Fruit fly (Drosophila melanogaster) whole organism, embryonic: Measurements from ENCODE around the gene CG46460.
A peak's percentile ranks its signal among the peaks of the same experiment; 100 is the strongest.

Experiments used
- Adf1 ChIP-seq: fragments of 200-800 bp; sonication (Bioruptor generic); IDR thresholded peaks from 2 replicates; pipeline ENCODE4 v1.3.6; 2022; ENCODE audit warnings: missing biosample characterization, missing genetic modification characterization
- Asciz ChIP-seq: fragments of 200-800 bp; sonication (Bioruptor generic); optimal IDR thresholded peaks from 2 replicates; lab custom pipeline; 2017; ENCODE audit warnings: missing biosample characterization, mild to moderate bottlenecking, missing genetic modification characterization, missing genetic modification reagents
- B-H2 ChIP-seq: fragments of 200-800 bp; sonication (Bioruptor generic); optimal IDR thresholded peaks from 2 replicates; lab custom pipeline; 2018; ENCODE audit warnings: missing biosample characterization, mild to moderate bottlenecking, missing genetic modification characterization
- CG12155 ChIP-seq: fragments of 200-800 bp; sonication (Bioruptor generic); optimal IDR thresholded peaks from 3 replicates; lab custom pipeline; 2016; ENCODE audit warnings: missing biosample characterization, missing genetic modification characterization
- CG12769 ChIP-seq: fragments of 200-800 bp; sonication (Bioruptor generic); optimal IDR thresholded peaks from 2 replicates; lab custom pipeline; 2019; ENCODE audit warnings: missing biosample characterization, mild to moderate bottlenecking, missing genetic modification characterization, moderate library complexity
- CG14050 ChIP-seq: fragments of 200-800 bp; sonication (Bioruptor generic); IDR thresholded peaks from 3 replicates; pipeline ENCODE4 v1.3.6; 2022; ENCODE audit warnings: missing biosample characterization, missing genetic modification characterization
- CG17186 ChIP-seq: fragments of 200-800 bp; sonication (Bioruptor generic); optimal IDR thresholded peaks from 3 replicates; lab custom pipeline; 2017; ENCODE audit warnings: missing biosample characterization, missing genetic modification reagents, missing genetic modification characterization
- CG1832 ChIP-seq: fragments of 200-800 bp; sonication (Bioruptor generic); optimal IDR thresholded peaks from 2 replicates; lab custom pipeline; 2017; ENCODE audit warnings: missing biosample characterization, mild to moderate bottlenecking, missing genetic modification characterization, inconsistent platforms
- CG3281 ChIP-seq: fragments of 200-800 bp; sonication (Bioruptor generic); optimal IDR thresholded peaks from 3 replicates; lab custom pipeline; 2017; ENCODE audit warnings: missing biosample characterization, mild to moderate bottlenecking, missing genetic modification characterization
- CG4404 ChIP-seq: fragments of 200-800 bp; sonication (Bioruptor generic); IDR thresholded peaks from 2 replicates; pipeline ENCODE4 v1.3.6; 2022; ENCODE audit warnings: missing biosample characterization, missing genetic modification characterization
- CG4617 ChIP-seq: fragments of 200-800 bp; sonication (Bioruptor generic); optimal IDR thresholded peaks from 3 replicates; lab custom pipeline; 2016; ENCODE audit warnings: missing biosample characterization, missing genetic modification characterization, borderline replicate concordance
- CG6272 ChIP-seq: fragments of 200-800 bp; sonication (Bioruptor generic); IDR thresholded peaks from 2 replicates; pipeline ENCODE4 v1.3.6; 2022; ENCODE audit warnings: missing biosample characterization, missing genetic modification characterization
- CG6813 ChIP-seq: fragments of 200-800 bp; sonication (Bioruptor generic); optimal IDR thresholded peaks from 2 replicates; lab custom pipeline; 2017; ENCODE audit warnings: missing biosample characterization, missing genetic modification characterization, mild to moderate bottlenecking, moderate library complexity, missing genetic modification reagents
- CG7963 ChIP-seq: fragments of 200-800 bp; sonication (Bioruptor generic); IDR thresholded peaks from 3 replicates; pipeline ENCODE4 v1.3.6; 2022; ENCODE audit warnings: missing biosample characterization, missing genetic modification characterization; ENCODE audit not compliant: partially characterized antibody
- CG8765 ChIP-seq: fragments of 200-800 bp; sonication (Bioruptor generic); IDR thresholded peaks from 2 replicates; pipeline ENCODE4 v1.3.6; 2022; ENCODE audit warnings: missing biosample characterization, missing genetic modification characterization
- CG9876 ChIP-seq: fragments of 200-800 bp; sonication (Bioruptor generic); optimal IDR thresholded peaks from 2 replicates; lab custom pipeline; 2016; ENCODE audit warnings: missing biosample characterization, missing genetic modification characterization
- Deaf1 ChIP-seq: fragments of 200-800 bp; optimal IDR thresholded peaks from 3 replicates; lab custom pipeline; 2019; ENCODE audit warnings: missing biosample characterization, mild to moderate bottlenecking, missing genetic modification characterization, moderate library complexity
- Fer3 ChIP-seq: fragments of 200-800 bp; sonication (Bioruptor generic); optimal IDR thresholded peaks from 2 replicates; lab custom pipeline; 2018; ENCODE audit warnings: missing biosample characterization, mild to moderate bottlenecking, missing genetic modification characterization, moderate library complexity
- Hr78 ChIP-seq, 2 experiments: fragments of 200-800 bp in 1 of 2; fragments of >200 bp in 1 of 2; sonication (Bioruptor generic) in 1 of 2; optimal IDR thresholded peaks; 2 replicates each; lab custom pipeline; 2017 to 2019; ENCODE audit warnings: missing biosample characterization in 2 of 2, missing genetic modification characterization in 2 of 2, mild to moderate bottlenecking in 1 of 2, moderate library complexity in 1 of 2
- Kr ChIP-seq: fragments of 200-800 bp; sonication (Bioruptor generic); optimal IDR thresholded peaks from 2 replicates; lab custom pipeline; 2017; ENCODE audit warnings: missing biosample characterization, mild to moderate bottlenecking, missing genetic modification characterization
- Mes4 ChIP-seq: fragments of 200-800 bp; sonication (Bioruptor generic); optimal IDR thresholded peaks from 2 replicates; lab custom pipeline; 2016; ENCODE audit warnings: missing biosample characterization, missing genetic modification characterization
- Opbp ChIP-seq: fragments of 200-800 bp; sonication (Bioruptor generic); IDR thresholded peaks from 3 replicates; pipeline ENCODE4 v1.3.6; 2022; ENCODE audit warnings: missing biosample characterization, missing genetic modification characterization; ENCODE audit not compliant: partially characterized antibody
- Six4 ChIP-seq: fragments of 200-800 bp; sonication (Bioruptor generic); optimal IDR thresholded peaks from 2 replicates; lab custom pipeline; 2016; ENCODE audit warnings: missing biosample characterization, missing genetic modification characterization
- Vsx1 ChIP-seq: fragments of 200-800 bp; sonication (Bioruptor generic); optimal IDR thresholded peaks from 2 replicates; lab custom pipeline; 2017; ENCODE audit warnings: missing biosample characterization, mild to moderate bottlenecking, missing genetic modification characterization, missing genetic modification reagents
- YL-1 ChIP-seq: fragments of 200-800 bp; sonication (Bioruptor generic); optimal IDR thresholded peaks from 3 replicates; lab custom pipeline; 2017; ENCODE audit warnings: missing biosample characterization, mild to moderate bottlenecking, missing genetic modification characterization
- ato ChIP-seq: fragments of 200-800 bp; sonication (Bioruptor generic); IDR thresholded peaks from 2 replicates; pipeline ENCODE4 v1.3.6; 2022; ENCODE audit warnings: missing biosample characterization, missing genetic modification characterization; ENCODE audit not compliant: partially characterized antibody
- cad ChIP-seq: fragments of >200 bp; optimal IDR thresholded peaks from 2 replicates; lab custom pipeline; 2017; ENCODE audit warnings: missing biosample characterization, missing genetic modification characterization
- cas ChIP-seq: fragments of 200-800 bp; sonication (Bioruptor generic); IDR thresholded peaks from 2 replicates; pipeline ENCODE4 v1.3.6; 2022; ENCODE audit warnings: missing biosample characterization, missing genetic modification characterization
- cato ChIP-seq: fragments of 200-800 bp; sonication (Bioruptor generic); optimal IDR thresholded peaks from 2 replicates; lab custom pipeline; 2016; ENCODE audit warnings: missing biosample characterization, missing genetic modification characterization, borderline replicate concordance
- cg ChIP-seq: fragments of 200-800 bp; sonication (Bioruptor generic); optimal IDR thresholded peaks from 3 replicates; lab custom pipeline; 2019; ENCODE audit warnings: missing biosample characterization, mild to moderate bottlenecking, missing genetic modification characterization, moderate library complexity
- chif ChIP-seq, 2 experiments: fragments of 200-800 bp; sonication (Bioruptor generic); optimal IDR thresholded peaks; 3 replicates each; lab custom pipeline; 2016; ENCODE audit warnings: missing biosample characterization in 2 of 2, missing genetic modification characterization in 2 of 2
- chinmo ChIP-seq: fragments of 200-800 bp; sonication (Bioruptor generic); IDR thresholded peaks from 4 replicates; pipeline ENCODE4 v1.3.6; 2022; ENCODE audit warnings: missing biosample characterization, missing genetic modification characterization; ENCODE audit not compliant: partially characterized antibody
- chm ChIP-seq: fragments of 200-800 bp; sonication (Bioruptor generic); IDR thresholded peaks from 2 replicates; pipeline ENCODE4 v1.3.6; 2022; ENCODE audit warnings: missing biosample characterization, missing genetic modification characterization
- chn ChIP-seq: fragments of 200-800 bp; sonication (Bioruptor generic); optimal IDR thresholded peaks from 2 replicates; lab custom pipeline; 2016; ENCODE audit warnings: missing biosample characterization, missing genetic modification characterization
- crol ChIP-seq: fragments of 200-800 bp; sonication (Bioruptor generic); IDR thresholded peaks from 2 replicates; pipeline ENCODE4 v1.3.6; 2022; ENCODE audit warnings: missing biosample characterization, missing genetic modification characterization
- ftz-f1 ChIP-seq: fragments of 200-800 bp; sonication (Bioruptor generic); optimal IDR thresholded peaks from 2 replicates; lab custom pipeline; 2016; ENCODE audit warnings: missing biosample characterization, missing genetic modification characterization
- gcm ChIP-seq: fragments of 200-800 bp; sonication (Bioruptor generic); optimal IDR thresholded peaks from 2 replicates; lab custom pipeline; 2019; ENCODE audit warnings: missing biosample characterization, mild to moderate bottlenecking, missing genetic modification characterization, moderate library complexity
- grn ChIP-seq: fragments of 200-800 bp; sonication (Bioruptor generic); optimal IDR thresholded peaks from 3 replicates; lab custom pipeline; 2017; ENCODE audit warnings: missing biosample characterization, missing genetic modification characterization
- kay ChIP-seq: fragments of 200-800 bp; sonication (Bioruptor generic); optimal IDR thresholded peaks from 2 replicates; lab custom pipeline; 2016; ENCODE audit warnings: missing biosample characterization, missing genetic modification characterization
- lab ChIP-seq: fragments of 200-800 bp; sonication (Bioruptor generic); optimal IDR thresholded peaks from 3 replicates; lab custom pipeline; 2017; ENCODE audit warnings: missing biosample characterization, missing genetic modification characterization, mild to moderate bottlenecking, moderate library complexity, missing genetic modification reagents
- lilli ChIP-seq: fragments of 200-800 bp; sonication (Bioruptor generic); optimal IDR thresholded peaks from 3 replicates; lab custom pipeline; 2016; ENCODE audit warnings: missing biosample characterization, missing genetic modification characterization
- lmd ChIP-seq: fragments of 200-800 bp; sonication (Bioruptor generic); IDR thresholded peaks from 2 replicates; pipeline ENCODE4 v1.3.6; 2022; ENCODE audit warnings: missing biosample characterization, missing genetic modification characterization
- lov ChIP-seq, 2 experiments: fragments of 200-800 bp in 1 of 2; fragments of >200 bp in 1 of 2; sonication (Bioruptor generic) in 1 of 2; IDR thresholded peaks in 1 of 2; optimal IDR thresholded peaks in 1 of 2; 2 replicates in 1 of 2; 3 replicates in 1 of 2; pipeline versions ENCODE4 v1.3.6 to Lab custom; 2017 to 2022; ENCODE audit warnings: missing biosample characterization in 1 of 2, missing genetic modification characterization in 1 of 2
- odd ChIP-seq: fragments of 200-800 bp; sonication (Bioruptor generic); optimal IDR thresholded peaks from 2 replicates; lab custom pipeline; 2017; ENCODE audit warnings: missing biosample characterization, mild to moderate bottlenecking, missing genetic modification characterization
- pan ChIP-seq, 4 experiments: fragments of >200 bp in 3 of 4; fragments of 200-800 bp in 1 of 4; sonication (Bioruptor generic) in 1 of 4; optimal IDR thresholded peaks in 3 of 4; IDR thresholded peaks in 1 of 4; 2 replicates each; pipeline versions ENCODE4 v1.3.6 to Lab custom; 2017 to 2022; ENCODE audit warnings: missing biosample characterization in 2 of 4, missing genetic modification characterization in 2 of 4, mixed read lengths in 1 of 4
- pb ChIP-seq: fragments of 200-800 bp; sonication (Bioruptor generic); optimal IDR thresholded peaks from 3 replicates; lab custom pipeline; 2016; ENCODE audit warnings: missing biosample characterization, missing genetic modification characterization
- so ChIP-seq: fragments of 200-800 bp; sonication (Bioruptor generic); IDR thresholded peaks from 3 replicates; pipeline ENCODE4 v1.3.6; 2022; ENCODE audit warnings: missing biosample characterization, missing genetic modification characterization
- ttk ChIP-seq: fragments of 200-800 bp; sonication (Bioruptor generic); IDR thresholded peaks from 2 replicates; pipeline ENCODE4 v2.1.2; 2022; ENCODE audit warnings: missing biosample characterization, missing genetic modification characterization
- z ChIP-seq: fragments of 200-800 bp; sonication (Bioruptor generic); IDR thresholded peaks from 3 replicates; pipeline ENCODE4 v1.3.6; 2022; ENCODE audit warnings: missing biosample characterization, missing genetic modification characterization

Gene CG46460

DNA sequence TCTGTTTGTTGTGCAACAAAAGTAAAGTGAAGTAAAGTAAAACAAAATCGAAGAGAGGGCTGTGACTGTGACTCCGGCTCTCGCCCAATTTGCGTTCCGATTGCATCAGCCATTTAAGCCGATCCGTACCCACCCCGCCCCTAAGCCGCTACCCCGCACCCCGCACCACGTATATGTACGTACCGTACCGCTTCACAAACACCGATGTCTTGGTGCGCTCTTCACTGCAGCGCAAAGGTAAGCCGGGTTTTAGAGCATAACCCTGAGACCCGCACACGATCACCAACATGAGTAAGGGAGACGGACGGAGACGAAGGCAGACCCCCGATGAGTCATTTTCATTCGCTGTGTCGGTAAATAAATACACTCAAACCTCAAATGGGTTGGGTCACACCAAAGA, 5.1 kb upstream of the CG46460 start (continued):
- TF ChIP-seq Asciz (GFP tag; lab: Kevin White, UChicago) (no peak), B-H2 (GFP tag; lab: Kevin White, UChicago) (no peak), CG12155 (GFP tag; lab: Kevin White, UChicago) (no peak), CG9876 (no peak), kay (GFP tag; lab: Kevin White, UChicago) (peak; percentile 71), YL-1 (GFP tag; lab: Kevin White, UChicago) (no peak), ttk (GFP tag; lab: Robert Waterston, UW) (peak; percentile 17; the same call in 1 of the 2 replicates), ftz-f1 (GFP tag; lab: Kevin White, UChicago) (no peak), CG7963 (GFP tag; lab: Robert Waterston, UW) (no peak), lov (optimal IDR thresholded peaks at IDR 0.05; lab: Kevin White, UChicago) (no peak), lov (GFP tag; IDR thresholded peaks at IDR 0.05; lab: Robert Waterston, UW) (0 out of 3 replicates have a peak, but pooled peaks have one; percentile 61), Kr (GFP tag; lab: Kevin White, UChicago) (peak; percentile 34), so (no peak), cato (GFP tag; lab: Kevin White, UChicago) (no peak), CG1832 (GFP tag; lab: Kevin White, UChicago) (peak; percentile 33), cas (GFP tag; lab: Robert Waterston, UW) (no peak), Fer3 (tag; lab: Kevin White, UChicago) (no peak), Opbp (GFP tag; lab: Robert Waterston, UW) (no peak), Adf1 (GFP tag; lab: Robert Waterston, UW) (no peak), Six4 (GFP tag; lab: Kevin White, UChicago) (no peak), CG3281 (GFP tag; lab: Kevin White, UChicago) (no peak), CG8765 (no peak), lmd (GFP tag; lab: Robert Waterston, UW) (no peak), CG4404 (GFP tag; lab: Robert Waterston, UW) (no peak), chinmo (GFP tag; lab: Robert Waterston, UW) (peak; percentile 72; the same call in 1 of the 4 replicates), ato (GFP tag; lab: Robert Waterston, UW) (no peak), CG17186 (GFP tag; lab: Kevin White, UChicago) (no peak), cad (GFP tag; lab: Kevin White, UChicago) (no peak), pan (optimal IDR thresholded peaks at IDR 0.05; lab: Kevin White, UChicago) (no peak), pan (GFP tag; optimal IDR thresholded peaks at IDR 0.05 in 1 of 2, IDR thresholded peaks at IDR 0.05 in 1 of 2) (peak in 1 of 2 experiments; percentile 9), chm (0 out of 2 replicates have a peak, but pooled peaks have one; percentile 18), CG4617 (GFP tag; lab: Kevin White, UChicago) (no peak), Hr78 (GFP tag; optimal IDR thresholded peaks at IDR 0.05; lab: Kevin White, UChicago) (peak in 1 of 2 experiments; percentile 76), CG6272 (GFP tag; lab: Robert Waterston, UW) (0 out of 2 replicates have a peak, but pooled peaks have one; percentile 32), crol (GFP tag; lab: Robert Waterston, UW) (peak; percentile 97), lab (GFP tag; lab: Kevin White, UChicago) (no peak), cg (GFP tag; lab: Kevin White, UChicago) (peak; percentile 72), grn (GFP tag; lab: Kevin White, UChicago) (peak; percentile 24), CG14050 (GFP tag; lab: Robert Waterston, UW) (no peak), z (GFP tag; lab: Robert Waterston, UW) (peak; percentile 85), chif (GFP tag; optimal IDR thresholded peaks at IDR 0.05; lab: Kevin White, UChicago) (no peak), odd (GFP tag; lab: Kevin White, UChicago) (no peak), Deaf1 (tag; lab: Kevin White, UChicago) (peak; percentile 43), CG6813 (GFP tag; lab: Kevin White, UChicago) (peak; percentile 28), Mes4 (GFP tag; lab: Kevin White, UChicago) (no peak), CG12769 (tag; lab: Kevin White, UChicago) (peak; percentile 8), gcm (GFP tag; lab: Kevin White, UChicago) (peak; percentile 56), pb (GFP tag; lab: Kevin White, UChicago) (no peak), chn (GFP tag; lab: Kevin White, UChicago) (no peak), lilli (GFP tag; lab: Kevin White, UChicago) (no peak), Vsx1 (GFP tag; lab: Kevin White, UChicago) (no peak)
